Worm (Caenorhabditis elegans) whole organism, L4 larva: ENCODE measurements around the gene ZC190.6.

ENCODE experiments used
- D1046.2 ChIP-seq: fragments of 200-800 bp; sonication (Bioruptor generic); IDR thresholded peaks from 2 replicates; pipeline ENCODE4 v1.3.6; 2022; ENCODE audit warnings: missing genetic modification characterization, missing compliant biosample characterization
- F44E2.7 ChIP-seq: fragments of 200-800 bp; sonication (Bioruptor generic); IDR thresholded peaks from 2 replicates; pipeline ENCODE4 v2.1.2; 2022; ENCODE audit warnings: missing genetic modification characterization, missing compliant biosample characterization
- T26A8.4 ChIP-seq: fragments of 200-800 bp; sonication (Bioruptor generic); IDR thresholded peaks from 2 replicates; pipeline ENCODE4 v1.3.6; 2022; ENCODE audit warnings: missing genetic modification characterization, missing compliant biosample characterization
- Y105C5A.15 ChIP-seq: fragments of 200-800 bp; sonication (Bioruptor generic); IDR thresholded peaks from 2 replicates; pipeline ENCODE4 v1.3.6; 2022; ENCODE audit warnings: missing genetic modification characterization, missing compliant biosample characterization
- ZK337.2 ChIP-seq: fragments of 200-800 bp; sonication (Bioruptor generic); IDR thresholded peaks from 2 replicates; pipeline ENCODE4 v1.3.6; 2022; ENCODE audit warnings: missing genetic modification reagents, missing genetic modification characterization, missing compliant biosample characterization
- aly-2 ChIP-seq: sonication (generic microtip); optimal IDR thresholded peaks from 2 replicates; lab custom pipeline; 2018; ENCODE audit warnings: missing biosample characterization, missing genetic modification characterization
- ceh-28 ChIP-seq: fragments of 150-350 bp; optimal IDR thresholded peaks from 2 replicates; lab custom pipeline; 2014; ENCODE audit warnings: missing biosample characterization, missing genetic modification reagents, missing genetic modification characterization
- ces-1 ChIP-seq: fragments of 150-350 bp; sonication (generic microtip); optimal IDR thresholded peaks from 4 replicates; lab custom pipeline; 2014; ENCODE audit warnings: missing biosample characterization, missing genetic modification reagents, missing genetic modification characterization
- cey-2 ChIP-seq: sonication (generic microtip); optimal IDR thresholded peaks from 3 replicates; lab custom pipeline; 2017; ENCODE audit warnings: missing genetic modification characterization, mild to moderate bottlenecking, missing compliant biosample characterization, antibody characterized with exemption, borderline replicate concordance; ENCODE audit not compliant: insufficient read depth
- ctbp-1 ChIP-seq: fragments of 200-800 bp; sonication (Bioruptor generic); IDR thresholded peaks from 2 replicates; pipeline ENCODE4 v1.3.6; 2022; ENCODE audit warnings: missing genetic modification reagents, missing genetic modification characterization, missing compliant biosample characterization
- daf-16 ChIP-seq, 3 experiments: sonication (generic microtip); optimal IDR thresholded peaks; 2 replicates each; lab custom pipeline; 2016 to 2017; ENCODE audit warnings: missing genetic modification characterization in 3 of 3, missing genetic modification reagents in 3 of 3, mild to moderate bottlenecking in 2 of 3, missing compliant biosample characterization in 2 of 3, missing biosample characterization in 1 of 3, moderate library complexity in 1 of 3
- daf-8 ChIP-seq: fragments of 200-800 bp; sonication (Bioruptor generic); IDR thresholded peaks from 2 replicates; pipeline ENCODE4 v1.3.6; 2022; ENCODE audit warnings: missing genetic modification characterization, missing compliant biosample characterization
- dmd-6 ChIP-seq: fragments of 200-800 bp; sonication (Bioruptor generic); IDR thresholded peaks from 2 replicates; pipeline ENCODE4 v1.3.6; 2022; ENCODE audit warnings: missing genetic modification reagents, missing genetic modification characterization, missing compliant biosample characterization
- dpl-1 ChIP-seq: fragments of 150-350 bp; optimal IDR thresholded peaks from 2 replicates; lab custom pipeline; 2014; ENCODE audit warnings: missing biosample characterization, missing genetic modification reagents, missing genetic modification characterization
- duxl-1 ChIP-seq: sonication (generic microtip); optimal IDR thresholded peaks from 2 replicates; lab custom pipeline; 2016; ENCODE audit warnings: mild to moderate bottlenecking, missing genetic modification characterization, moderate library complexity, missing compliant biosample characterization; ENCODE audit not compliant: poor library complexity
- egl-27 ChIP-seq: sonication (generic microtip); optimal IDR thresholded peaks from 3 replicates; lab custom pipeline; 2017; ENCODE audit warnings: missing biosample characterization, missing genetic modification reagents, missing genetic modification characterization
- fkh-10 ChIP-seq: fragments of 150-350 bp; optimal IDR thresholded peaks from 2 replicates; lab custom pipeline; 2014; ENCODE audit warnings: missing biosample characterization, missing genetic modification reagents, missing genetic modification characterization
- fos-1 ChIP-seq: fragments of 150-350 bp; optimal IDR thresholded peaks from 2 replicates; lab custom pipeline; 2014; ENCODE audit warnings: missing biosample characterization, missing genetic modification characterization
- hif-1 ChIP-seq, 2 experiments: sonication (generic microtip); optimal IDR thresholded peaks; 2 replicates each; lab custom pipeline; 2016 to 2017; ENCODE audit warnings: missing compliant biosample characterization in 2 of 2, missing genetic modification characterization in 2 of 2, missing genetic modification reagents in 2 of 2, missing genotype in 2 of 2, mild to moderate bottlenecking in 1 of 2
- hlh-11 ChIP-seq: fragments of 200-800 bp; sonication (Bioruptor generic); optimal IDR thresholded peaks from 2 replicates; lab custom pipeline; 2018; ENCODE audit warnings: mild to moderate bottlenecking, missing genetic modification characterization, missing compliant biosample characterization
- lim-7 ChIP-seq: fragments of 200-800 bp; sonication (Bioruptor generic); IDR thresholded peaks from 2 replicates; pipeline ENCODE4 v1.3.6; 2022; ENCODE audit warnings: missing genetic modification characterization, missing compliant biosample characterization
- lin-1 ChIP-seq: fragments of 200-800 bp; sonication (Bioruptor generic); IDR thresholded peaks from 2 replicates; pipeline ENCODE4 v1.3.6; 2022; ENCODE audit warnings: missing genetic modification reagents, missing genetic modification characterization, missing compliant biosample characterization
- lin-13 ChIP-seq: fragments of 150-350 bp; optimal IDR thresholded peaks from 2 replicates; lab custom pipeline; 2014; ENCODE audit warnings: missing biosample characterization, missing genetic modification reagents, missing genetic modification characterization
- lin-15B ChIP-seq: fragments of 150-350 bp; sonication (generic microtip); optimal IDR thresholded peaks from 3 replicates; lab custom pipeline; 2014; ENCODE audit warnings: missing biosample characterization, missing genetic modification characterization
- lsy-2 ChIP-seq, 2 experiments: fragments of 150-350 bp in 1 of 2; sonication (generic microtip) in 1 of 2; optimal IDR thresholded peaks; 2 replicates each; lab custom pipeline; 2014 to 2017; ENCODE audit warnings: missing biosample characterization in 2 of 2, missing genetic modification characterization in 2 of 2
- madf-5 ChIP-seq, 2 experiments: fragments of 200-800 bp; sonication (Bioruptor generic); IDR thresholded peaks; 2 replicates each; pipeline ENCODE4 v1.3.6; 2022; ENCODE audit warnings: missing compliant biosample characterization in 2 of 2, missing genetic modification characterization in 2 of 2
- madf-9 ChIP-seq: fragments of 200-800 bp; sonication (Bioruptor generic); conservative IDR thresholded peaks from 2 replicates; pipeline ENCODE4 v1.3.6; 2022; ENCODE audit warnings: missing genetic modification reagents, missing genetic modification characterization, missing compliant biosample characterization
- mdt-29 ChIP-seq: fragments of 200-800 bp; sonication (Bioruptor generic); IDR thresholded peaks from 2 replicates; pipeline ENCODE4 v1.3.6; 2022; ENCODE audit warnings: missing genetic modification reagents, missing genetic modification characterization, missing compliant biosample characterization
- mes-2 ChIP-seq: sonication (generic microtip); optimal IDR thresholded peaks from 2 replicates; lab custom pipeline; 2016; ENCODE audit warnings: missing genotype, mild to moderate bottlenecking, missing genetic modification characterization, missing compliant biosample characterization; ENCODE audit not compliant: poor library complexity, severe bottlenecking
- mxl-3 ChIP-seq: fragments of 200-800 bp; sonication (Bioruptor generic); optimal IDR thresholded peaks from 2 replicates; lab custom pipeline; 2018; ENCODE audit warnings: mild to moderate bottlenecking, missing genetic modification characterization, missing compliant biosample characterization
- nhr-102 ChIP-seq: sonication (generic microtip); optimal IDR thresholded peaks from 2 replicates; lab custom pipeline; 2016; ENCODE audit warnings: mild to moderate bottlenecking, missing genetic modification characterization, moderate library complexity, missing compliant biosample characterization
- nhr-111 ChIP-seq: fragments of 200-800 bp; sonication (Bioruptor generic); optimal IDR thresholded peaks from 2 replicates; lab custom pipeline; 2018; ENCODE audit warnings: mild to moderate bottlenecking, missing genetic modification characterization, missing compliant biosample characterization
- nhr-28 ChIP-seq: fragments of 150-350 bp; optimal IDR thresholded peaks from 2 replicates; lab custom pipeline; 2014; ENCODE audit warnings: missing biosample characterization, missing genetic modification characterization
- nhr-41 ChIP-seq: fragments of 200-800 bp; sonication (Bioruptor generic); IDR thresholded peaks from 2 replicates; pipeline ENCODE4 v1.3.6; 2022; ENCODE audit warnings: missing genetic modification reagents, missing genetic modification characterization, missing compliant biosample characterization
- nhr-6 ChIP-seq: fragments of 150-350 bp; optimal IDR thresholded peaks from 2 replicates; lab custom pipeline; 2014; ENCODE audit warnings: missing biosample characterization, missing genetic modification characterization
- nhr-77 ChIP-seq: fragments of 150-350 bp; optimal IDR thresholded peaks from 2 replicates; lab custom pipeline; 2014; ENCODE audit warnings: missing biosample characterization, missing genetic modification characterization
- pha-4 ChIP-seq, 2 experiments: fragments of 150-350 bp in 1 of 2; fragments of 200-800 bp in 1 of 2; sonication (Bioruptor generic) in 1 of 2; IDR thresholded peaks in 1 of 2; optimal IDR thresholded peaks in 1 of 2; 2 replicates each; pipeline versions ENCODE4 v1.3.6 to Lab custom; 2014 to 2022; ENCODE audit warnings: missing genetic modification characterization in 2 of 2, missing genetic modification reagents in 2 of 2, missing biosample characterization in 1 of 2, missing compliant biosample characterization in 1 of 2
- pqm-1 ChIP-seq: sonication (generic microtip); optimal IDR thresholded peaks from 2 replicates; lab custom pipeline; 2017; ENCODE audit warnings: missing biosample characterization, missing genetic modification characterization
- rbr-2 ChIP-seq: sonication (generic microtip); optimal IDR thresholded peaks from 2 replicates; lab custom pipeline; 2016; ENCODE audit warnings: missing genotype, missing genetic modification characterization, missing compliant biosample characterization
- skn-1 ChIP-seq: fragments of 150-350 bp; optimal IDR thresholded peaks from 2 replicates; lab custom pipeline; 2014; ENCODE audit warnings: missing biosample characterization, missing genetic modification characterization
- snpc-1.2 ChIP-seq: fragments of 200-800 bp; sonication (Bioruptor generic); IDR thresholded peaks from 2 replicates; pipeline ENCODE4 v1.3.6; 2022; ENCODE audit warnings: missing genetic modification reagents, missing genetic modification characterization, missing compliant biosample characterization
- snpc-4 ChIP-seq: fragments of 150-350 bp; optimal IDR thresholded peaks from 2 replicates; lab custom pipeline; 2014; ENCODE audit warnings: missing biosample characterization, missing genetic modification characterization
- spr-1 ChIP-seq: sonication (generic microtip); optimal IDR thresholded peaks from 2 replicates; lab custom pipeline; 2016; ENCODE audit warnings: mild to moderate bottlenecking, missing genetic modification characterization, missing compliant biosample characterization
- unc-130 ChIP-seq: sonication (generic microtip); optimal IDR thresholded peaks from 2 replicates; lab custom pipeline; 2016; ENCODE audit warnings: missing genetic modification reagents, missing genetic modification characterization, missing compliant biosample characterization
- unc-62 ChIP-seq, 3 experiments: fragments of 150-350 bp in 1 of 3; sonication (generic microtip); optimal IDR thresholded peaks in 2 of 3; peaks in 1 of 3; 1 replicate in 1 of 3; 2 replicates in 2 of 3; lab custom pipeline; 2014 to 2017; ENCODE audit warnings: missing biosample characterization in 3 of 3, missing genetic modification characterization in 3 of 3, missing genetic modification reagents in 3 of 3, missing genotype in 1 of 3
- zag-1 ChIP-seq: fragments of 150-350 bp; optimal IDR thresholded peaks from 2 replicates; lab custom pipeline; 2014; ENCODE audit warnings: missing biosample characterization, missing genetic modification characterization
- zfp-2 ChIP-seq: sonication (generic microtip); optimal IDR thresholded peaks from 2 replicates; lab custom pipeline; 2016; ENCODE audit warnings: mild to moderate bottlenecking, missing genetic modification characterization, missing compliant biosample characterization
- zfp-3 ChIP-seq: fragments of 200-800 bp; sonication (Bioruptor generic); conservative IDR thresholded peaks from 2 replicates; pipeline ENCODE4 v1.3.6; 2022; ENCODE audit warnings: missing genetic modification reagents, missing genetic modification characterization, missing compliant biosample characterization
- ztf-11 ChIP-seq: fragments of 150-350 bp; optimal IDR thresholded peaks from 2 replicates; lab custom pipeline; 2014; ENCODE audit warnings: missing biosample characterization, missing genetic modification characterization

ZC190.6 gene

ce11 chrV:8658577-8659362 is 18.3 kb downstream of the ZC190.6 start:
- TF ChIP-seq lim-7 (GFP tag; lab: Robert Waterston, UW): no peak
- TF ChIP-seq daf-16 (GFP tag; optimal IDR thresholded peaks at IDR 0.05; lab: Kevin White, UChicago): no peak
- TF ChIP-seq daf-16 (tag; optimal IDR thresholded peaks at IDR 0.05; lab: Kevin White, UChicago): peak; percentile 41
- no peak for TF ChIP-seq skn-1
- peak; percentile 79 for TF ChIP-seq hlh-11
- no peak for TF ChIP-seq ztf-11
- no peak for TF ChIP-seq unc-130 (GFP tag; lab: Kevin White, UChicago)
- TF ChIP-seq dmd-6 (GFP tag; lab: Robert Waterston, UW): peak; percentile 85
- TF ChIP-seq nhr-41 (GFP tag; lab: Robert Waterston, UW): no peak
- TF ChIP-seq pha-4 (GFP tag; IDR thresholded peaks at IDR 0.05; lab: Robert Waterston, UW): no peak
- TF ChIP-seq pha-4 (tag; optimal IDR thresholded peaks at IDR 0.05; lab: Kevin White, UChicago): peak; percentile 53
- no peak for TF ChIP-seq unc-62 (GFP tag; optimal IDR thresholded peaks at IDR 0.05 in 1 of 2; lab: Kevin White, UChicago)
- no peak for TF ChIP-seq unc-62 (tag; optimal IDR thresholded peaks at IDR 0.05; lab: Kevin White, UChicago)
- TF ChIP-seq zfp-3: no peak
- TF ChIP-seq zfp-2 (tag; lab: Kevin White, UChicago): no peak
- TF ChIP-seq lin-13 (GFP tag; lab: Kevin White, UChicago): no peak
- TF ChIP-seq ctbp-1 (GFP tag; lab: Robert Waterston, UW): no peak
- no peak for TF ChIP-seq egl-27
- no peak for TF ChIP-seq lin-15B (tag; lab: Kevin White, UChicago)
- no peak for TF ChIP-seq pqm-1 (tag; lab: Kevin White, UChicago)
- no peak for TF ChIP-seq madf-5 (GFP tag; IDR thresholded peaks at IDR 0.05; lab: Robert Waterston, UW)
- no peak for TF ChIP-seq D1046.2
- no peak for TF ChIP-seq snpc-1.2 (GFP tag; lab: Robert Waterston, UW)
- peak; percentile 82 for TF ChIP-seq mxl-3
- no peak for TF ChIP-seq lin-1 (GFP tag; lab: Robert Waterston, UW)
- no peak for TF ChIP-seq aly-2
- no peak for TF ChIP-seq ces-1
- no peak for TF ChIP-seq spr-1 (tag; lab: Kevin White, UChicago)
- TF ChIP-seq ceh-28 (tag; lab: Kevin White, UChicago): no peak
- TF ChIP-seq mdt-29 (GFP tag; lab: Robert Waterston, UW): no peak
- no peak for TF ChIP-seq hif-1 (tag; optimal IDR thresholded peaks at IDR 0.05; lab: Kevin White, UChicago)
- no peak for TF ChIP-seq ZK337.2
- TF ChIP-seq T26A8.4 (GFP tag; lab: Robert Waterston, UW): no peak
- no peak for TF ChIP-seq madf-9 (GFP tag; lab: Robert Waterston, UW)
- TF ChIP-seq nhr-6: no peak
- TF ChIP-seq F44E2.7: no peak
- TF ChIP-seq rbr-2 (tag; lab: Kevin White, UChicago): no peak
- TF ChIP-seq nhr-28: peak; percentile 26
- TF ChIP-seq mes-2 (tag; lab: Kevin White, UChicago): no peak
- no peak for TF ChIP-seq Y105C5A.15
- no peak for TF ChIP-seq nhr-102 (tag; lab: Kevin White, UChicago)
- TF ChIP-seq dpl-1 (GFP tag; lab: Kevin White, UChicago): no peak
- TF ChIP-seq fos-1 (tag; lab: Kevin White, UChicago): no peak
- TF ChIP-seq nhr-111 (GFP tag; lab: Kevin White, UChicago): no peak
- no peak for TF ChIP-seq duxl-1 (tag; lab: Kevin White, UChicago)
- no peak for TF ChIP-seq cey-2
- TF ChIP-seq zag-1: no peak
- no peak for TF ChIP-seq snpc-4 (tag; lab: Kevin White, UChicago)
- no peak for TF ChIP-seq nhr-77
- peak in 1 of 2 experiments; percentile 22 for TF ChIP-seq lsy-2 (tag; optimal IDR thresholded peaks at IDR 0.05; lab: Kevin White, UChicago)
- TF ChIP-seq fkh-10 (GFP tag; lab: Kevin White, UChicago): no peak
- TF ChIP-seq daf-8: no peak
